Fruit fly (Drosophila melanogaster): ENCODE measurements around the gene CG6293.

CG6293 gene

dm6 chr3R:10268101-10268864, 43.1 kb downstream of the CG6293 start (continued):
- TF ChIP-seq inv (GFP tag; IDR thresholded peaks at IDR 0.05; ENCODE audit: partially characterized antibody) (no peak), CG14965 (GFP tag; optimal IDR thresholded peaks at IDR 0.05; ENCODE audit: borderline replicate concordance) (no peak), CG3726 (GFP tag; IDR thresholded peaks at IDR 0.05) (no peak), abd-A (tag; optimal IDR thresholded peaks at IDR 0.05) (peak; percentile 31), CG16813 (GFP tag; IDR thresholded peaks at IDR 0.05; ENCODE audit: partially characterized antibody) (no peak), Camta (GFP tag; optimal IDR thresholded peaks at IDR 0.05) (peak; percentile 69), CkIIα-i1 (GFP tag; IDR thresholded peaks at IDR 0.05) (0 out of 2 replicates have a peak, but pooled peaks have one; percentile 30), GATAe (GFP tag; conservative IDR thresholded peaks at IDR 0.05) (0 out of 2 replicates have a peak, but pooled peaks have one; percentile 12), sima (GFP tag; optimal IDR thresholded peaks at IDR 0.05) (peak; percentile 44), Antp (GFP tag; optimal IDR thresholded peaks at IDR 0.05) (peak; percentile 16), CG3281 (GFP tag; optimal IDR thresholded peaks at IDR 0.05) (peak; percentile 91), CG7963 (GFP tag; IDR thresholded peaks at IDR 0.05; ENCODE audit: partially characterized antibody) (no peak), CG7271 (tag; optimal IDR thresholded peaks at IDR 0.05) (no peak), gcm (GFP tag; optimal IDR thresholded peaks at IDR 0.05) (peak; percentile 78), CG12104 (GFP tag; optimal IDR thresholded peaks at IDR 0.05) (peak; percentile 84), ase (GFP tag; IDR thresholded peaks at IDR 0.05) (peak; percentile 61; the same call in 2 of the 3 replicates), Bdp1 (GFP tag; optimal IDR thresholded peaks at IDR 0.05) (peak; percentile 2), fd3F (GFP tag; optimal IDR thresholded peaks at IDR 0.05) (peak; percentile 81), TFAM (GFP tag; optimal IDR thresholded peaks at IDR 0.05) (peak; percentile 42), otp (GFP tag; IDR thresholded peaks at IDR 0.05) (no peak; the same call in 2 of the 3 replicates), CG18599 (GFP tag; optimal IDR thresholded peaks at IDR 0.05) (peak; percentile 88), Nf-YA (GFP tag; IDR thresholded peaks at IDR 0.05) (0 out of 2 replicates have a peak, but pooled peaks have one; percentile 10), CG14667 (GFP tag; IDR thresholded peaks at IDR 0.05) (peak; percentile 62; the same call in 1 of the 2 replicates), MBD-R2 (GFP tag; IDR thresholded peaks at IDR 0.05) (peak; percentile 36; the same call in 1 of the 2 replicates), br (optimal IDR thresholded peaks at IDR 0.05) (no peak), CG8478 (optimal IDR thresholded peaks at IDR 0.05) (no peak), ftz-f1 (GFP tag; optimal IDR thresholded peaks at IDR 0.05) (no peak), Ets65A (GFP tag) (peak; percentile 97), pzg (GFP tag; optimal IDR thresholded peaks at IDR 0.05) (no peak), Eip74EF (GFP tag; optimal IDR thresholded peaks at IDR 0.05) (peak in 1 of 2 experiments; percentile 83), CG18262 (tag; optimal IDR thresholded peaks at IDR 0.05) (peak; percentile 82), mld (GFP tag; IDR thresholded peaks at IDR 0.05; ENCODE audit: partially characterized antibody) (no peak), en (GFP tag; optimal IDR thresholded peaks at IDR 0.05) (peak; percentile 59), HLH3B (GFP tag; IDR thresholded peaks at IDR 0.05) (peak; percentile 76), Fer1 (GFP tag; optimal IDR thresholded peaks at IDR 0.05) (peak; percentile 91), Dll (GFP tag; IDR thresholded peaks at IDR 0.05; ENCODE audit: partially characterized antibody) (no peak), Aef1 (GFP tag; IDR thresholded peaks at IDR 0.05) (peak; percentile 74), corto (GFP tag; optimal IDR thresholded peaks at IDR 0.05) (peak; percentile 67), peb (GFP tag; IDR thresholded peaks at IDR 0.05) (peak; percentile 46; the same call in 1 of the 2 replicates), dimm (GFP tag; IDR thresholded peaks at IDR 0.05) (no peak), prd (optimal IDR thresholded peaks at IDR 0.05) (no peak), prd (GFP tag; IDR thresholded peaks at IDR 0.05) (peak; percentile 78), Sry-δ (GFP tag; optimal IDR thresholded peaks at IDR 0.05) (peak; percentile 49), CG8765 (GFP tag; IDR thresholded peaks at IDR 0.05) (no peak; the same call in 1 of the 2 replicates), CG1602 (GFP tag; optimal IDR thresholded peaks at IDR 0.05) (peak; percentile 66), chn (GFP tag; optimal IDR thresholded peaks at IDR 0.05) (peak; percentile 64), CG14050 (GFP tag; IDR thresholded peaks at IDR 0.05) (peak; percentile 42), tin (GFP tag; optimal IDR thresholded peaks at IDR 0.05) (peak; percentile 38), Six4 (GFP tag; optimal IDR thresholded peaks at IDR 0.05) (peak; percentile 23), dmrt99B (tag; optimal IDR thresholded peaks at IDR 0.05) (peak; percentile 91)

Data from whole organism, embryonic.